Fruit fly (Drosophila melanogaster) whole organism, embryonic: ENCODE results near the gene Doc2.

Experiments
- Adf1 ChIP-seq: fragments of 200-800 bp; sonication (Bioruptor generic); IDR thresholded peaks from 2 replicates; pipeline ENCODE4 v1.3.6; 2022; ENCODE audit warnings: missing biosample characterization, missing genetic modification characterization
- Atf6 ChIP-seq: fragments of 200-800 bp; sonication (Bioruptor generic); IDR thresholded peaks from 2 replicates; pipeline ENCODE4 v1.3.6; 2022; ENCODE audit warnings: missing biosample characterization, missing genetic modification characterization
- Blimp-1 ChIP-seq: fragments of 200-800 bp; sonication (Bioruptor generic); optimal IDR thresholded peaks from 3 replicates; lab custom pipeline; 2018; ENCODE audit warnings: missing biosample characterization, missing genetic modification characterization, mild to moderate bottlenecking, moderate library complexity, missing genetic modification reagents
- CG10366 ChIP-seq: fragments of 200-800 bp; sonication (Bioruptor generic); IDR thresholded peaks from 2 replicates; pipeline ENCODE4 v1.3.6; 2022; ENCODE audit warnings: missing biosample characterization, missing genetic modification characterization
- CG10979 ChIP-seq: fragments of 200-800 bp; sonication (Bioruptor generic); optimal IDR thresholded peaks from 2 replicates; lab custom pipeline; 2018; ENCODE audit warnings: missing biosample characterization, mild to moderate bottlenecking, missing genetic modification characterization, moderate library complexity
- CG12155 ChIP-seq: fragments of 200-800 bp; sonication (Bioruptor generic); optimal IDR thresholded peaks from 3 replicates; lab custom pipeline; 2016; ENCODE audit warnings: missing biosample characterization, missing genetic modification characterization
- CG13287 ChIP-seq: fragments of 200-800 bp; sonication (Bioruptor generic); IDR thresholded peaks from 2 replicates; pipeline ENCODE4 v1.3.6; 2022; ENCODE audit warnings: missing biosample characterization, missing genetic modification characterization; ENCODE audit not compliant: partially characterized antibody
- CG14710 ChIP-seq: fragments of 200-800 bp; sonication (Bioruptor generic); optimal IDR thresholded peaks from 3 replicates; lab custom pipeline; 2019; ENCODE audit warnings: missing biosample characterization, mild to moderate bottlenecking, missing genetic modification characterization, moderate library complexity
- CG15696 ChIP-seq: fragments of 200-800 bp; sonication (Bioruptor generic); optimal IDR thresholded peaks from 2 replicates; lab custom pipeline; 2019; ENCODE audit warnings: missing biosample characterization, mild to moderate bottlenecking, missing genetic modification characterization, moderate library complexity
- CG17328 ChIP-seq: fragments of 200-800 bp; sonication (Bioruptor generic); IDR thresholded peaks from 2 replicates; pipeline ENCODE4 v1.3.6; 2022; ENCODE audit warnings: missing biosample characterization, missing genetic modification characterization
- CG17359 ChIP-seq: fragments of 200-800 bp; sonication (Bioruptor generic); optimal IDR thresholded peaks from 3 replicates; lab custom pipeline; 2018; ENCODE audit warnings: missing biosample characterization, mild to moderate bottlenecking, missing genetic modification characterization, moderate library complexity
- CG17361 ChIP-seq: fragments of 200-800 bp; sonication (Bioruptor generic); IDR thresholded peaks from 3 replicates; pipeline ENCODE4 v1.3.6; 2022; ENCODE audit warnings: missing biosample characterization, missing genetic modification characterization
- CG17568 ChIP-seq: fragments of 200-800 bp; sonication (Bioruptor generic); optimal IDR thresholded peaks from 2 replicates; lab custom pipeline; 2018; ENCODE audit warnings: missing biosample characterization, mild to moderate bottlenecking, missing genetic modification characterization, moderate library complexity
- CG18764 ChIP-seq: fragments of 200-800 bp; sonication (Bioruptor generic); optimal IDR thresholded peaks from 3 replicates; lab custom pipeline; 2016; ENCODE audit warnings: missing biosample characterization, missing genetic modification characterization
- CG2120 ChIP-seq: fragments of 200-800 bp; sonication (Bioruptor generic); optimal IDR thresholded peaks from 3 replicates; lab custom pipeline; 2016; ENCODE audit warnings: missing biosample characterization, missing genetic modification characterization
- CG2678 ChIP-seq: fragments of 200-800 bp; sonication (Bioruptor generic); optimal IDR thresholded peaks from 3 replicates; lab custom pipeline; 2019; ENCODE audit warnings: missing biosample characterization, mild to moderate bottlenecking, missing genetic modification characterization, moderate library complexity
- CG3726 ChIP-seq: fragments of 200-800 bp; sonication (Bioruptor generic); IDR thresholded peaks from 3 replicates; pipeline ENCODE4, ENCODE4 v1.3.6; 2022; ENCODE audit warnings: missing biosample characterization, missing genetic modification characterization
- CG42726 ChIP-seq: fragments of 200-800 bp; sonication (Bioruptor generic); IDR thresholded peaks from 2 replicates; pipeline ENCODE4 v1.3.6; 2022; ENCODE audit warnings: missing biosample characterization, missing genetic modification characterization; ENCODE audit not compliant: partially characterized antibody
- CG4820 ChIP-seq: fragments of 200-800 bp; sonication (Bioruptor generic); optimal IDR thresholded peaks from 3 replicates; lab custom pipeline; 2016; ENCODE audit warnings: missing biosample characterization, missing genetic modification characterization
- CG5953 ChIP-seq: fragments of 200-800 bp; sonication (Bioruptor generic); IDR thresholded peaks from 2 replicates; pipeline ENCODE4 v1.3.6; 2022; ENCODE audit warnings: missing biosample characterization, missing genetic modification characterization
- CG8924 ChIP-seq: fragments of 200-800 bp; optimal IDR thresholded peaks from 3 replicates; lab custom pipeline; 2019; ENCODE audit warnings: missing biosample characterization, mild to moderate bottlenecking, missing genetic modification characterization, moderate library complexity
- CG9932 ChIP-seq: fragments of 200-800 bp; sonication (Bioruptor generic); IDR thresholded peaks from 2 replicates; pipeline ENCODE4 v1.3.6; 2022; ENCODE audit warnings: missing biosample characterization, missing genetic modification characterization
- D19B ChIP-seq: fragments of 200-800 bp; sonication (Bioruptor generic); optimal IDR thresholded peaks from 2 replicates; lab custom pipeline; 2017; ENCODE audit warnings: missing biosample characterization, mild to moderate bottlenecking, missing genetic modification characterization
- H2.0 ChIP-seq: fragments of 200-800 bp; sonication (Bioruptor generic); IDR thresholded peaks from 2 replicates; pipeline ENCODE4 v1.3.6; 2022; ENCODE audit warnings: missing biosample characterization, missing genetic modification characterization
- Jarid2 ChIP-seq: fragments of 200-800 bp; sonication (Bioruptor generic); optimal IDR thresholded peaks from 3 replicates; lab custom pipeline; 2017; ENCODE audit warnings: mild to moderate bottlenecking, missing biosample characterization, missing genetic modification reagents, missing genetic modification characterization
- Nf-YB ChIP-seq: fragments of 200-800 bp; sonication (Bioruptor generic); optimal IDR thresholded peaks from 3 replicates; lab custom pipeline; 2019; ENCODE audit warnings: missing biosample characterization, mild to moderate bottlenecking, missing genetic modification characterization, moderate library complexity
- Oaz ChIP-seq: fragments of 200-800 bp; sonication (Bioruptor generic); IDR thresholded peaks from 2 replicates; pipeline ENCODE4 v1.3.6; 2022; ENCODE audit warnings: missing biosample characterization, missing genetic modification characterization
- Oli ChIP-seq: fragments of 200-800 bp; sonication (Bioruptor generic); optimal IDR thresholded peaks from 2 replicates; lab custom pipeline; 2018; ENCODE audit warnings: missing biosample characterization, mild to moderate bottlenecking, missing genetic modification characterization, moderate library complexity
- PHDP ChIP-seq: fragments of 200-800 bp; sonication (Bioruptor generic); optimal IDR thresholded peaks from 3 replicates; lab custom pipeline; 2018; ENCODE audit warnings: missing biosample characterization, mild to moderate bottlenecking, missing genetic modification characterization, moderate library complexity
- Pdp1 ChIP-seq, 2 experiments: fragments of 200-800 bp; sonication (Bioruptor generic); optimal IDR thresholded peaks; 3 replicates each; lab custom pipeline; 2016; ENCODE audit warnings: missing biosample characterization in 2 of 2, missing genetic modification characterization in 2 of 2, mild to moderate bottlenecking in 1 of 2, moderate library complexity in 1 of 2
- Ravus ChIP-seq: fragments of 200-800 bp; sonication (Bioruptor generic); IDR thresholded peaks from 2 replicates; pipeline ENCODE4 v1.3.6; 2022; ENCODE audit warnings: missing biosample characterization, missing genetic modification characterization
- Rx ChIP-seq: fragments of 200-800 bp; sonication (Bioruptor generic); IDR thresholded peaks from 2 replicates; pipeline ENCODE4 v1.3.6; 2022; ENCODE audit warnings: missing biosample characterization, missing genetic modification characterization
- YL-1 ChIP-seq: fragments of 200-800 bp; sonication (Bioruptor generic); optimal IDR thresholded peaks from 3 replicates; lab custom pipeline; 2017; ENCODE audit warnings: missing biosample characterization, mild to moderate bottlenecking, missing genetic modification characterization
- ab ChIP-seq: fragments of 200-800 bp; sonication (Bioruptor generic); optimal IDR thresholded peaks from 2 replicates; lab custom pipeline; 2016; ENCODE audit warnings: missing biosample characterization, missing genetic modification characterization
- bab2 ChIP-seq: fragments of 200-800 bp; sonication (Bioruptor generic); optimal IDR thresholded peaks from 2 replicates; lab custom pipeline; 2016; ENCODE audit warnings: missing biosample characterization, missing genetic modification characterization
- bowl ChIP-seq: fragments of 200-800 bp; sonication (Bioruptor generic); IDR thresholded peaks from 2 replicates; pipeline ENCODE4 v1.3.6; 2022; ENCODE audit warnings: missing biosample characterization, missing genetic modification characterization
- cato ChIP-seq: fragments of 200-800 bp; sonication (Bioruptor generic); optimal IDR thresholded peaks from 2 replicates; lab custom pipeline; 2016; ENCODE audit warnings: missing biosample characterization, missing genetic modification characterization, borderline replicate concordance
- cg ChIP-seq: fragments of 200-800 bp; sonication (Bioruptor generic); optimal IDR thresholded peaks from 3 replicates; lab custom pipeline; 2019; ENCODE audit warnings: missing biosample characterization, mild to moderate bottlenecking, missing genetic modification characterization, moderate library complexity
- esg ChIP-seq: fragments of 200-800 bp; sonication (Bioruptor generic); conservative IDR thresholded peaks from 2 replicates; pipeline ENCODE4 v1.3.6; 2022; ENCODE audit warnings: missing biosample characterization, missing genetic modification characterization
- eve ChIP-seq, 2 experiments: fragments of >200 bp; optimal IDR thresholded peaks; 2 replicates each; lab custom pipeline; 2017; ENCODE audit warnings: missing biosample characterization in 2 of 2, missing genetic modification characterization in 2 of 2
- exex ChIP-seq: fragments of 200-800 bp; sonication (Bioruptor generic); optimal IDR thresholded peaks from 4 replicates; lab custom pipeline; 2018; ENCODE audit warnings: missing biosample characterization, mild to moderate bottlenecking, missing genetic modification characterization, moderate library complexity
- fd3F ChIP-seq: fragments of 200-800 bp; sonication (Bioruptor generic); optimal IDR thresholded peaks from 2 replicates; lab custom pipeline; 2018; ENCODE audit warnings: missing biosample characterization, mild to moderate bottlenecking, missing genetic modification characterization, moderate library complexity
- gce ChIP-seq: fragments of 200-800 bp; sonication (Bioruptor generic); IDR thresholded peaks from 3 replicates; pipeline ENCODE4 v1.3.6; 2022; ENCODE audit warnings: missing biosample characterization, missing genetic modification characterization
- gsb ChIP-seq: fragments of 200-800 bp; sonication (Bioruptor generic); IDR thresholded peaks from 2 replicates; pipeline ENCODE4 v1.3.6; 2022; ENCODE audit warnings: missing biosample characterization, missing genetic modification characterization
- hth ChIP-seq: fragments of >200 bp; optimal IDR thresholded peaks from 2 replicates; lab custom pipeline; 2017; ENCODE audit warnings: inconsistent platforms
- maf-S ChIP-seq: fragments of 200-800 bp; sonication (Bioruptor generic); optimal IDR thresholded peaks from 2 replicates; lab custom pipeline; 2016; ENCODE audit warnings: missing biosample characterization, missing genetic modification characterization
- oc ChIP-seq: fragments of 200-800 bp; sonication (Bioruptor generic); optimal IDR thresholded peaks from 2 replicates; lab custom pipeline; 2018; ENCODE audit warnings: missing biosample characterization, mild to moderate bottlenecking, missing genetic modification characterization, moderate library complexity
- org-1 ChIP-seq: fragments of 200-800 bp; sonication (Bioruptor generic); optimal IDR thresholded peaks from 2 replicates; lab custom pipeline; 2017; ENCODE audit warnings: missing biosample characterization, missing genetic modification characterization
- pita ChIP-seq: fragments of 200-800 bp; sonication (Bioruptor generic); optimal IDR thresholded peaks from 2 replicates; lab custom pipeline; 2017; ENCODE audit warnings: missing biosample characterization, mild to moderate bottlenecking, missing genetic modification characterization
- salm ChIP-seq: fragments of 200-800 bp; sonication (Bioruptor generic); optimal IDR thresholded peaks from 2 replicates; lab custom pipeline; 2018; ENCODE audit warnings: missing biosample characterization, mild to moderate bottlenecking, missing genetic modification characterization
- zfh1 ChIP-seq: fragments of 200-800 bp; sonication (Bioruptor generic); IDR thresholded peaks from 3 replicates; pipeline ENCODE4 v1.3.6; 2022; ENCODE audit warnings: missing biosample characterization, missing genetic modification characterization

Gene Doc2

dm6 chr3L:9028057-9028456 lies 9.0 kb upstream of the Doc2 start (continued):
- peak; percentile 76 for TF ChIP-seq CG10979 (tag; lab: Kevin White, UChicago)
- TF ChIP-seq oc = no peak
- TF ChIP-seq CG5953 (GFP tag; lab: Robert Waterston, UW) = 0 out of 2 replicates have a peak, but pooled peaks have one; percentile 6
- TF ChIP-seq CG12155 (GFP tag; lab: Kevin White, UChicago) = no peak
- TF ChIP-seq cg = no peak
- no peak for TF ChIP-seq fd3F (GFP tag; lab: Kevin White, UChicago)
- no peak for TF ChIP-seq pita (GFP tag; lab: Kevin White, UChicago)
- no peak for TF ChIP-seq ab
- 0 out of 3 replicates have a peak, but pooled peaks have one; percentile 25 for TF ChIP-seq CG17361 (GFP tag; lab: Robert Waterston, UW)
- peak; percentile 58 for TF ChIP-seq CG14710
- TF ChIP-seq esg (GFP tag; lab: Robert Waterston, UW) = peak; percentile 31; the same call in 1 of the 2 replicates
- TF ChIP-seq CG10366 (GFP tag; lab: Robert Waterston, UW) = peak; percentile 15; the same call in 1 of the 2 replicates
- no peak for TF ChIP-seq CG3726 (GFP tag; lab: Robert Waterston, UW)
- no peak for TF ChIP-seq H2.0 (GFP tag; lab: Robert Waterston, UW)
- TF ChIP-seq YL-1 (GFP tag; lab: Kevin White, UChicago) = no peak
- TF ChIP-seq Oaz = no peak
- no peak for TF ChIP-seq Atf6
- TF ChIP-seq gsb (GFP tag; lab: Robert Waterston, UW) = no peak
- TF ChIP-seq CG8924 (tag; lab: Kevin White, UChicago) = peak; percentile 69
- TF ChIP-seq Jarid2 = no peak
- peak; percentile 57; the same call in 1 of the 2 replicates for TF ChIP-seq CG17328 (GFP tag; lab: Robert Waterston, UW)
- no peak for TF ChIP-seq Adf1
- TF ChIP-seq Oli = peak; percentile 66
- TF ChIP-seq CG18764 (GFP tag; lab: Kevin White, UChicago) = no peak
- no peak for TF ChIP-seq hth
- TF ChIP-seq maf-S (GFP tag; lab: Kevin White, UChicago) = no peak
- TF ChIP-seq CG13287 (GFP tag; lab: Robert Waterston, UW) = no peak
- no peak for TF ChIP-seq bowl (GFP tag; lab: Robert Waterston, UW)
- no peak for TF ChIP-seq Ravus (GFP tag; lab: Robert Waterston, UW)
- no peak for TF ChIP-seq gce
- no peak for TF ChIP-seq cato (GFP tag; lab: Kevin White, UChicago)
- peak; percentile 20 for TF ChIP-seq CG17359 (tag; lab: Kevin White, UChicago)
- TF ChIP-seq Pdp1 (GFP tag; optimal IDR thresholded peaks at IDR 0.05; lab: Kevin White, UChicago) = peak; percentile 34 to 44
- TF ChIP-seq CG9932 (GFP tag; lab: Robert Waterston, UW) = no peak
- TF ChIP-seq CG2120 (GFP tag; lab: Kevin White, UChicago) = no peak
- peak; percentile 21; the same call in 1 of the 2 replicates for TF ChIP-seq Rx (GFP tag; lab: Robert Waterston, UW)
- TF ChIP-seq CG4820 = peak; percentile 42
- peak; percentile 59 for TF ChIP-seq CG15696 (tag; lab: Kevin White, UChicago)
- TF ChIP-seq Blimp-1 (GFP tag; lab: Kevin White, UChicago) = peak; percentile 5
- TF ChIP-seq CG17568 (GFP tag; lab: Kevin White, UChicago) = no peak
- no peak for TF ChIP-seq salm (tag; lab: Kevin White, UChicago)
- TF ChIP-seq zfh1 (GFP tag; lab: Robert Waterston, UW) = peak; percentile 52; the same call in 1 of the 3 replicates
- TF ChIP-seq Nf-YB = no peak
- peak; percentile 51 for TF ChIP-seq bab2
- no peak for TF ChIP-seq exex (tag; lab: Kevin White, UChicago)
- TF ChIP-seq PHDP (tag; lab: Kevin White, UChicago) = peak; percentile 36
- TF ChIP-seq CG2678 (tag; lab: Kevin White, UChicago) = peak; percentile 41
- peak in 1 of 2 experiments; percentile 57 for TF ChIP-seq eve (GFP tag; optimal IDR thresholded peaks at IDR 0.05; lab: Kevin White, UChicago)
- TF ChIP-seq org-1 (GFP tag; lab: Kevin White, UChicago) = no peak
- no peak for TF ChIP-seq CG42726 (GFP tag; lab: Robert Waterston, UW)
- TF ChIP-seq D19B (GFP tag; lab: Kevin White, UChicago) = no peak
